Fruit fly (Drosophila melanogaster) S2 (cell line): ENCODE data around the gene Snx27.

Experiments used
- CG8478 ChIP-seq: fragments of >200 bp; optimal IDR thresholded peaks from 2 replicates; lab custom pipeline; 2018
- CTCF ChIP-seq, 2 experiments: fragments of >200 bp; optimal IDR thresholded peaks; 2 replicates each; lab custom pipeline; 2018

Gene Snx27

dm6 chrX:5737676-5738220, at the start of gene Snx27:
Gene Snx27 (minus strand): TSS chrX:5738031.
- peak; percentile 29 to 45 for TF ChIP-seq CTCF (optimal IDR thresholded peaks at IDR 0.05; lab: Kevin White, UChicago)
- TF ChIP-seq CG8478 (lab: Kevin White, UChicago), result no peak

dm6 chrX:5786559-5786958, 48.7 kb upstream of the Snx27 start:
- TF ChIP-seq CTCF (optimal IDR thresholded peaks at IDR 0.05; lab: Kevin White, UChicago), result no peak
- no peak for TF ChIP-seq CG8478 (lab: Kevin White, UChicago)

- TF ChIP-seq CTCF (optimal IDR thresholded peaks at IDR 0.05; lab: Kevin White, UChicago) (no peak), CG8478 (lab: Kevin White, UChicago) (no peak)
Observed at dm6 chrX:5783260-5784040, 45.6 kb upstream of the Snx27 start.

DNA sequence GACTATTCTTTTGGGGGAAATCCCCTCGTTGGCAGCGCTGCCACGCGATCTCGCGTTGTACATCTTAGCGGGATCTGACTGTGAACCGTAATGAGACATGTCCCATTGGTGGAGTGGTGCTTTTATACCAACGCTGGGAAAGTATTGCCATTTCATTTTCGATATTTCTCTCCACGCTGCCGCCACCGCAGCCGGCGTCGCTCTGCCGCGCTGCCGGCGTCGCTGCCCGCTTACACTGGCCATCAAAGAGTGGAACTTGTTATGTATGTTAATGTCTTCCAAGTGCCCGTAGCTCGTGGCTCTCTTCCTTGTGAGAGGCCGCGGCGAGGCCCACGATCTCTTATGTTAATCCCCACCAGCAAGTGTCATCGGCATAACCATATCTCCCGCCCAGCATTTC, 43.7 kb upstream of the Snx27 start, which contains the start of gene CG3108:
Gene CG3108 (minus strand): TSS at position 101 of the 400 bp plus-strand sequence.
- TF ChIP-seq CTCF (optimal IDR thresholded peaks at IDR 0.05; lab: Kevin White, UChicago), result no peak
- no peak for TF ChIP-seq CG8478 (lab: Kevin White, UChicago)

- TF ChIP-seq CG8478 (lab: Kevin White, UChicago) (no peak), CTCF (optimal IDR thresholded peaks at IDR 0.05; lab: Kevin White, UChicago) (no peak)
Observed at dm6 chrX:5776547-5776946, 38.7 kb upstream of the Snx27 start, which contains the start of gene CG42264. Gene CG42264 (minus strand): TSS chrX:5776647.

- TF ChIP-seq CG8478 (lab: Kevin White, UChicago), result no peak
- no peak for TF ChIP-seq CTCF (optimal IDR thresholded peaks at IDR 0.05; lab: Kevin White, UChicago)
Observed at dm6 chrX:5772409-5772808, 34.6 kb upstream of the Snx27 start.

dm6 chrX:5770730-5771181, 32.9 kb upstream of the Snx27 start, which contains the start of gene CG3097:
Gene CG3097 (minus strand): TSS chrX:5770780.
- TF ChIP-seq CG8478 (lab: Kevin White, UChicago) (no peak), CTCF (optimal IDR thresholded peaks at IDR 0.05; lab: Kevin White, UChicago) (no peak)

- TF ChIP-seq CTCF (optimal IDR thresholded peaks at IDR 0.05; lab: Kevin White, UChicago) (no peak), CG8478 (lab: Kevin White, UChicago) (no peak)
Observed at dm6 chrX:5768602-5769251, 30.9 kb upstream of the Snx27 start.

dm6 chrX:5766732-5767131, 28.9 kb upstream of the Snx27 start:
- TF ChIP-seq CG8478 (lab: Kevin White, UChicago), result no peak
- TF ChIP-seq CTCF (optimal IDR thresholded peaks at IDR 0.05; lab: Kevin White, UChicago), result no peak

DNA sequence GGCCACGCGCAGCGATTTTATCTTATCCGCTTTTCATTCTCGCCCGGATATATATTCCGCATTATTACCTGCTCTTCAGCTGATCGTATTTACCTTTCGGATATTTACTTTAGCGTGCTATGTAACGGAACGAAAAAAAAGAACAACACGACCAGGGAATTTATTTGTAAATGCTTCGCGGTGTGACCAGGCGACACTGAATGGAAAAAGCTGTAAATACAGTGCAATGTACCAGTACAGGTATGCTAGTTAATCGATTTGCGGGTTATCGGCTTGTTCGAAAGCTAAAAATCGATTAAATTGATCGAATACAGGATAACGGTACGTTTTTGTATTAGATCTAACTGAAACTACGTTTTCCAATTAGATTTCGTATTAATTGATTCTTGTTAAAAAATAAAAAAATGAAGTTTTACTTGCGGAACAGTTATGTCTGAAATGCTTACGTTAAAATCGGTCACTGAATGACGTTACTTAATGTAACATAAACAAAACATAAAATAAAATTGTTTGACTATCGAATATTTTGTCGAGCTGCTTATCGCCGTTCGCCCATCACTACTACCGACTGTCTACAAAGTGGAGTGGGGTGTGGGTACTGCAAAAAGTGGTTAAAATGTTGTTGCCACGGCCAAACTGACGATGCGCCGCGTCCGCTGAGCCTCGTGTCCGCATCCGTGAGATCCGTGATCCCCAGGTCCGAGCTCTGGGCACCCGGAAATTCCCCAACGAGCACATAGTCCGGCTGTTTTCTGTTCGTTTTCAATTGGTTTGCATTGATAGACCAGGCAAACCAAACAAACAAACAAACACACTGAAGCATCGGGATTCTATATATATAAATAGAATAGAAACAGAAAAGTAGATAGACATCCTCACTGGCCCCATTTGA, 26.4 kb upstream of the Snx27 start, which contains the start of the genes MAPk-Ak2 and CG42699:
Gene MAPk-Ak2 (minus strand): TSS at position 203 of the 892 bp plus-strand sequence.
Gene CG42699 (plus strand): TSS at position 553 of the 892 bp plus-strand sequence.
- TF ChIP-seq CG8478 (lab: Kevin White, UChicago) (no peak), CTCF (optimal IDR thresholded peaks at IDR 0.05; lab: Kevin White, UChicago) (peak in 1 of 2 experiments; percentile 18)

dm6 chrX:5763443-5764000, 25.7 kb upstream of the Snx27 start:
- TF ChIP-seq CG8478 (lab: Kevin White, UChicago), result no peak
- TF ChIP-seq CTCF (optimal IDR thresholded peaks at IDR 0.05; lab: Kevin White, UChicago), result no peak

DNA sequence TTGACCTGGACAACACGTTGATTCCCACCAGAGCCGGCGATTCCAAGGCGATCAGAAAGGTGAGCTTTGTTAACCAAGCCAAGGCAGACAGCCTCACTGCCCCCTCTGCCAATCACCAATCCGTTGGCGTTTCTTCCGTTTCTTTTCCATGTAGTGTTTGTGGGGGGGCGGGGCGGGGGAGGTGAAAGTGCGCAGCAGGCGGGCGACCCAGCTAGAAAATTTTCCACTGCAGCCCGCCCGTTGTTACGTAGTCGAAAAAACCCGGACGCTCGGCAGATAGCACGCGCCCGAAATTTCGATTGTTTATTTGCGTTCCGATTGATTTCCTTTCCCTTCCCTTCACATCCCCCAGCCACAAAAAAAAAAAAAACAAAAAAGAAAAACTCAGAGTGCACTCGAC, 18.3 kb upstream of the Snx27 start:
- TF ChIP-seq CTCF (optimal IDR thresholded peaks at IDR 0.05; lab: Kevin White, UChicago) (no peak), CG8478 (lab: Kevin White, UChicago) (no peak)
